Fruit fly (Drosophila melanogaster) whole organism, embryonic: ENCODE results near the gene Set2.
A peak's percentile ranks its signal among the peaks of the same experiment; 100 is the strongest.

Experiments
- Ada2b ChIP-seq: fragments of 200-800 bp; sonication (Bioruptor generic); IDR thresholded peaks from 2 replicates; pipeline ENCODE4 v1.3.6; 2022; ENCODE audit warnings: missing biosample characterization, missing genetic modification characterization
- Atf6 ChIP-seq: fragments of 200-800 bp; sonication (Bioruptor generic); IDR thresholded peaks from 2 replicates; pipeline ENCODE4 v1.3.6; 2022; ENCODE audit warnings: missing biosample characterization, missing genetic modification characterization
- Awh ChIP-seq: fragments of 200-800 bp; sonication (Bioruptor generic); IDR thresholded peaks from 2 replicates; pipeline ENCODE4, ENCODE4 v1.3.6; 2022; ENCODE audit warnings: missing biosample characterization, missing genetic modification characterization
- B-H2 ChIP-seq: fragments of 200-800 bp; sonication (Bioruptor generic); optimal IDR thresholded peaks from 2 replicates; lab custom pipeline; 2018; ENCODE audit warnings: missing biosample characterization, mild to moderate bottlenecking, missing genetic modification characterization
- CG11696 ChIP-seq: fragments of 200-800 bp; sonication (Bioruptor generic); IDR thresholded peaks from 2 replicates; pipeline ENCODE4 v1.3.6; 2022; ENCODE audit warnings: missing biosample characterization, missing genetic modification characterization
- CG1233 ChIP-seq: fragments of 200-800 bp; sonication (Bioruptor generic); optimal IDR thresholded peaks from 4 replicates; lab custom pipeline; 2018; ENCODE audit warnings: missing biosample characterization, mild to moderate bottlenecking, missing genetic modification characterization
- CG12659 ChIP-seq: fragments of 200-800 bp; sonication (Bioruptor generic); optimal IDR thresholded peaks from 3 replicates; lab custom pipeline; 2017; ENCODE audit warnings: mild to moderate bottlenecking, missing biosample characterization, missing genetic modification reagents, missing genetic modification characterization
- CG13424 ChIP-seq: fragments of 200-800 bp; sonication (Bioruptor generic); optimal IDR thresholded peaks from 2 replicates; lab custom pipeline; 2019; ENCODE audit warnings: missing biosample characterization, mild to moderate bottlenecking, missing genetic modification characterization, moderate library complexity
- CG17385 ChIP-seq: fragments of 200-800 bp; sonication (Bioruptor generic); optimal IDR thresholded peaks from 3 replicates; lab custom pipeline; 2018; ENCODE audit warnings: missing biosample characterization, mild to moderate bottlenecking, missing genetic modification characterization
- CG2129 ChIP-seq: fragments of 200-800 bp; sonication (Bioruptor generic); IDR thresholded peaks from 2 replicates; pipeline ENCODE4 v1.3.6; 2022; ENCODE audit warnings: missing biosample characterization, missing genetic modification characterization; ENCODE audit not compliant: partially characterized antibody
- CG2875 ChIP-seq: fragments of 200-800 bp; sonication (Bioruptor generic); optimal IDR thresholded peaks from 2 replicates; lab custom pipeline; 2017; ENCODE audit warnings: missing biosample characterization, mild to moderate bottlenecking, missing genetic modification characterization, missing genetic modification reagents
- CG3995 ChIP-seq: fragments of 200-800 bp; sonication (Bioruptor generic); optimal IDR thresholded peaks from 3 replicates; lab custom pipeline; 2016; ENCODE audit warnings: missing biosample characterization, missing genetic modification characterization
- CG4328 ChIP-seq: fragments of 200-800 bp; sonication (Bioruptor generic); optimal IDR thresholded peaks from 3 replicates; lab custom pipeline; 2017; ENCODE audit warnings: missing biosample characterization, missing genetic modification reagents, missing genetic modification characterization
- CG4424 ChIP-seq: fragments of 200-800 bp; sonication (Bioruptor generic); optimal IDR thresholded peaks from 3 replicates; lab custom pipeline; 2016; ENCODE audit warnings: missing biosample characterization, missing genetic modification characterization
- CG6683 ChIP-seq: fragments of 200-800 bp; sonication (Bioruptor generic); optimal IDR thresholded peaks from 2 replicates; lab custom pipeline; 2017; ENCODE audit warnings: missing biosample characterization, mild to moderate bottlenecking, missing genetic modification characterization, missing genetic modification reagents
- CG7357 ChIP-seq: fragments of 200-800 bp; sonication (Bioruptor generic); IDR thresholded peaks from 3 replicates; pipeline ENCODE4 v1.3.6; 2022; ENCODE audit warnings: missing biosample characterization, missing genetic modification characterization
- CG7556 ChIP-seq: fragments of 200-800 bp; sonication (Bioruptor generic); optimal IDR thresholded peaks from 2 replicates; lab custom pipeline; 2017; ENCODE audit warnings: missing biosample characterization, mild to moderate bottlenecking, missing genetic modification characterization
- Fer2 ChIP-seq: fragments of 200-800 bp; sonication (Bioruptor generic); optimal IDR thresholded peaks from 2 replicates; lab custom pipeline; 2018; ENCODE audit warnings: missing biosample characterization, mild to moderate bottlenecking, missing genetic modification characterization, moderate library complexity
- HLH54F ChIP-seq: fragments of 200-800 bp; sonication (Bioruptor generic); optimal IDR thresholded peaks from 3 replicates; lab custom pipeline; 2016; ENCODE audit warnings: missing biosample characterization, missing genetic modification characterization
- Kr ChIP-seq: fragments of 200-800 bp; sonication (Bioruptor generic); optimal IDR thresholded peaks from 2 replicates; lab custom pipeline; 2017; ENCODE audit warnings: missing biosample characterization, mild to moderate bottlenecking, missing genetic modification characterization
- MBD-R2 ChIP-seq: fragments of 200-800 bp; sonication (Bioruptor generic); IDR thresholded peaks from 2 replicates; pipeline ENCODE4 v1.3.6; 2022; ENCODE audit warnings: missing biosample characterization, missing genetic modification characterization
- MTF-1 ChIP-seq: fragments of 200-800 bp; sonication (Bioruptor generic); optimal IDR thresholded peaks from 2 replicates; lab custom pipeline; 2018; ENCODE audit warnings: missing biosample characterization, mild to moderate bottlenecking, missing genetic modification characterization, borderline replicate concordance
- Mad ChIP-seq: fragments of 200-800 bp; sonication (Bioruptor generic); optimal IDR thresholded peaks from 2 replicates; lab custom pipeline; 2016; ENCODE audit warnings: missing biosample characterization, missing genetic modification characterization
- NfI ChIP-seq: fragments of 200-800 bp; sonication (Bioruptor generic); optimal IDR thresholded peaks from 3 replicates; lab custom pipeline; 2018; ENCODE audit warnings: missing biosample characterization, mild to moderate bottlenecking, missing genetic modification characterization, moderate library complexity
- Oli ChIP-seq: fragments of 200-800 bp; sonication (Bioruptor generic); optimal IDR thresholded peaks from 2 replicates; lab custom pipeline; 2018; ENCODE audit warnings: missing biosample characterization, mild to moderate bottlenecking, missing genetic modification characterization, moderate library complexity
- Opbp ChIP-seq: fragments of 200-800 bp; sonication (Bioruptor generic); IDR thresholded peaks from 3 replicates; pipeline ENCODE4 v1.3.6; 2022; ENCODE audit warnings: missing biosample characterization, missing genetic modification characterization; ENCODE audit not compliant: partially characterized antibody
- Spps ChIP-seq: fragments of 200-800 bp; sonication (Bioruptor generic); optimal IDR thresholded peaks from 2 replicates; lab custom pipeline; 2018; ENCODE audit warnings: missing biosample characterization, mild to moderate bottlenecking, missing genetic modification characterization
- Xbp1 ChIP-seq: fragments of 200-800 bp; sonication (Bioruptor generic); optimal IDR thresholded peaks from 3 replicates; lab custom pipeline; 2016; ENCODE audit warnings: missing biosample characterization, mild to moderate bottlenecking, missing genetic modification characterization
- cad ChIP-seq: fragments of >200 bp; optimal IDR thresholded peaks from 2 replicates; lab custom pipeline; 2017; ENCODE audit warnings: missing biosample characterization, missing genetic modification characterization
- caup ChIP-seq: fragments of 200-800 bp; sonication (Bioruptor generic); optimal IDR thresholded peaks from 3 replicates; lab custom pipeline; 2017; ENCODE audit warnings: missing biosample characterization, mild to moderate bottlenecking, missing genetic modification characterization, moderate library complexity; ENCODE audit not compliant: severe bottlenecking
- cg ChIP-seq: fragments of 200-800 bp; sonication (Bioruptor generic); optimal IDR thresholded peaks from 3 replicates; lab custom pipeline; 2019; ENCODE audit warnings: missing biosample characterization, mild to moderate bottlenecking, missing genetic modification characterization, moderate library complexity
- dm ChIP-seq: fragments of 200-800 bp; sonication (Bioruptor generic); optimal IDR thresholded peaks from 3 replicates; lab custom pipeline; 2016; ENCODE audit warnings: missing biosample characterization, missing genetic modification characterization
- ems ChIP-seq: fragments of 200-800 bp; sonication (Bioruptor generic); optimal IDR thresholded peaks from 3 replicates; lab custom pipeline; 2016; ENCODE audit warnings: missing biosample characterization, missing genetic modification characterization
- esg ChIP-seq: fragments of 200-800 bp; sonication (Bioruptor generic); conservative IDR thresholded peaks from 2 replicates; pipeline ENCODE4 v1.3.6; 2022; ENCODE audit warnings: missing biosample characterization, missing genetic modification characterization
- fru ChIP-seq: fragments of >200 bp; optimal IDR thresholded peaks from 2 replicates; lab custom pipeline; 2017
- gcm2 ChIP-seq: fragments of 200-800 bp; sonication (Bioruptor generic); optimal IDR thresholded peaks from 2 replicates; lab custom pipeline; 2016; ENCODE audit warnings: missing biosample characterization, missing genetic modification characterization
- klu ChIP-seq: fragments of 200-800 bp; sonication (Bioruptor generic); IDR thresholded peaks from 2 replicates; pipeline ENCODE4 v1.3.6; 2022; ENCODE audit warnings: missing biosample characterization, missing genetic modification characterization
- lab ChIP-seq: fragments of 200-800 bp; sonication (Bioruptor generic); optimal IDR thresholded peaks from 3 replicates; lab custom pipeline; 2017; ENCODE audit warnings: missing biosample characterization, missing genetic modification characterization, mild to moderate bottlenecking, moderate library complexity, missing genetic modification reagents
- maf-S ChIP-seq: fragments of 200-800 bp; sonication (Bioruptor generic); optimal IDR thresholded peaks from 2 replicates; lab custom pipeline; 2016; ENCODE audit warnings: missing biosample characterization, missing genetic modification characterization
- mam ChIP-seq: fragments of 200-800 bp; sonication (Bioruptor generic); optimal IDR thresholded peaks from 3 replicates; lab custom pipeline; 2016; ENCODE audit warnings: missing biosample characterization, missing genetic modification characterization
- nom ChIP-seq: fragments of 200-800 bp; sonication (Bioruptor generic); optimal IDR thresholded peaks from 2 replicates; lab custom pipeline; 2017; ENCODE audit warnings: missing biosample characterization, missing genetic modification characterization, mild to moderate bottlenecking, moderate library complexity, missing genetic modification reagents
- org-1 ChIP-seq: fragments of 200-800 bp; sonication (Bioruptor generic); optimal IDR thresholded peaks from 2 replicates; lab custom pipeline; 2017; ENCODE audit warnings: missing biosample characterization, missing genetic modification characterization
- pb ChIP-seq: fragments of 200-800 bp; sonication (Bioruptor generic); optimal IDR thresholded peaks from 3 replicates; lab custom pipeline; 2016; ENCODE audit warnings: missing biosample characterization, missing genetic modification characterization
- pita ChIP-seq: fragments of 200-800 bp; sonication (Bioruptor generic); optimal IDR thresholded peaks from 2 replicates; lab custom pipeline; 2017; ENCODE audit warnings: missing biosample characterization, mild to moderate bottlenecking, missing genetic modification characterization
- stc ChIP-seq: fragments of 200-800 bp; sonication (Bioruptor generic); IDR thresholded peaks from 2 replicates; pipeline ENCODE4 v1.3.6; 2022; ENCODE audit warnings: missing biosample characterization, missing genetic modification characterization
- tup ChIP-seq: fragments of 200-800 bp; sonication (Bioruptor generic); optimal IDR thresholded peaks from 2 replicates; lab custom pipeline; 2016; ENCODE audit warnings: missing biosample characterization, mild to moderate bottlenecking, missing genetic modification characterization, moderate library complexity
- twi ChIP-seq: fragments of 200-800 bp; optimal IDR thresholded peaks from 2 replicates; lab custom pipeline; 2019; ENCODE audit warnings: missing biosample characterization, mild to moderate bottlenecking, missing genetic modification characterization, moderate library complexity
- tx ChIP-seq: fragments of 200-800 bp; sonication (Bioruptor generic); optimal IDR thresholded peaks from 2 replicates; lab custom pipeline; 2016; ENCODE audit warnings: missing biosample characterization, missing genetic modification characterization
- yki ChIP-seq: fragments of >200 bp; optimal IDR thresholded peaks from 3 replicates; lab custom pipeline; 2018

Gene Set2

DNA sequence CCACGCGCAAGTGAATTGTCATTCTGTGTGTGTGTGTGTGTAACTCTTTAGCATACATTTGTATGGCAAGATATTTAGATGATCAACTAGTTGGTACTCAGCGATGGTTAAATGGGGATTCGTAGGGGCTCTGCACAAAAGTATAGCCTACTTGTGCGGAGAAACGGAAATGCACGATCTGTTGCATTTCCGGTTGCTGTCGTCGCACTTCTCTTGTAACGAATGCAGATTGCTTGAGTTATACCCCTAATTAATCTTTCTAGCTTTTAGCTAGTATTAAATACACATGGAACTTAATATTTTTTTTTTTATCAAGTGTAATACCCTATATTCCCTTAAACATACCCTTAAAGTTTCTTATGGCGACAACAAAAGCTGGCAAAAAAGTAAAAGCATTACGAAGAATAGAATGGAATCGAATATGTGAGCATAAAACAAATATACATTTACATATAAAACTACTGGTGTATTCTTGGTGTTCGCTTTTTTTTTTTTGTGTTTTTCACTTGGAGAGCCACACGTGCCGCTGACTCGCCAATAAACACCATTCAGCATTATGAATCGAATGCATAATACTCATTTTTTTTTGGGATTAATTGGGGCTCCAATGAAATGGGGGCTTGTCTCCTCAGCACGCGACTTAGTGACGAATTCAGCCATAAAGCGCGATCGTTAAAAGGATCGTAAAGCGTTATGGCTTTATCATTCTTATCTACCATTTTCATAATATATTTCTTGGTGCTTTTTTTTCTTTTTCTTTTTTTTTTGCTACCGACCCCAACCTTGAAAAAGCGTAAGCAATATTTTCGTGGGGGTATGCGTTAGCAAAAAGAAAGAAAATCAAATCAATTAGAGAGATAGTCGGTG lies 21.6 kb upstream of the Set2 start (continued):
- TF ChIP-seq CG17385 (peak; percentile 26), tup (GFP tag; lab: Kevin White, UChicago) (no peak), pita (no peak), Ada2b (GFP tag; lab: Robert Waterston, UW) (0 out of 2 replicates have a peak, but pooled peaks have one; percentile 14), mam (GFP tag; lab: Kevin White, UChicago) (peak; percentile 77), Mad (no peak), Atf6 (GFP tag; lab: Robert Waterston, UW) (peak; percentile 52), esg (GFP tag; lab: Robert Waterston, UW) (no peak), cad (GFP tag; lab: Kevin White, UChicago) (no peak), HLH54F (GFP tag; lab: Kevin White, UChicago) (peak; percentile 78), ems (no peak), lab (GFP tag; lab: Kevin White, UChicago) (peak; percentile 71), MBD-R2 (GFP tag; lab: Robert Waterston, UW) (peak; percentile 13; the same call in 1 of the 2 replicates), org-1 (no peak), CG2129 (no peak), CG7556 (peak; percentile 28), CG6683 (no peak), caup (GFP tag; lab: Kevin White, UChicago) (peak; percentile 60), CG3995 (GFP tag; lab: Kevin White, UChicago) (peak; percentile 30), CG12659 (GFP tag; lab: Kevin White, UChicago) (peak; percentile 30), Fer2 (tag; lab: Kevin White, UChicago) (no peak), Kr (GFP tag; lab: Kevin White, UChicago) (no peak), CG4328 (no peak), gcm2 (GFP tag; lab: Kevin White, UChicago) (no peak), CG7357 (GFP tag; lab: Robert Waterston, UW) (no peak), Xbp1 (GFP tag; lab: Kevin White, UChicago) (peak; percentile 44), stc (GFP tag; lab: Robert Waterston, UW) (no peak), CG2875 (GFP tag; lab: Kevin White, UChicago) (no peak), nom (GFP tag; lab: Kevin White, UChicago) (no peak), yki (lab: Kevin White, UChicago) (no peak), Oli (tag; lab: Kevin White, UChicago) (peak; percentile 9), twi (tag; lab: Kevin White, UChicago) (no peak), maf-S (GFP tag; lab: Kevin White, UChicago) (peak; percentile 50), fru (lab: Kevin White, UChicago) (no peak), NfI (peak; percentile 21), B-H2 (GFP tag; lab: Kevin White, UChicago) (no peak), cg (GFP tag; lab: Kevin White, UChicago) (peak; percentile 5), CG13424 (tag; lab: Kevin White, UChicago) (no peak), Awh (GFP tag; lab: Robert Waterston, UW) (no peak), pb (GFP tag; lab: Kevin White, UChicago) (no peak), tx (GFP tag; lab: Kevin White, UChicago) (peak; percentile 50), CG4424 (no peak), Spps (tag; lab: Kevin White, UChicago) (no peak), klu (GFP tag; lab: Robert Waterston, UW) (peak; percentile 26; the same call in 1 of the 2 replicates), Opbp (no peak), CG11696 (0 out of 2 replicates have a peak, but pooled peaks have one; percentile 7), dm (GFP tag; lab: Kevin White, UChicago) (no peak), CG1233 (GFP tag; lab: Kevin White, UChicago) (peak; percentile 35), MTF-1 (no peak)
